Worm (Caenorhabditis elegans) whole organism, mixed stage, embryonic: ENCODE measurements around the gene duxl-1.

Experiments used
- blmp-1 ChIP-seq: fragments of 150-350 bp; optimal IDR thresholded peaks from 2 replicates; lab custom pipeline; 2014; ENCODE audit warnings: missing biosample characterization, missing genetic modification characterization
- drap-1 ChIP-seq: fragments of 200-800 bp; sonication (Bioruptor generic); optimal IDR thresholded peaks from 3 replicates; lab custom pipeline; 2018; ENCODE audit warnings: mild to moderate bottlenecking, missing genetic modification characterization, missing compliant biosample characterization
- elt-3 ChIP-seq: fragments of 150-350 bp; optimal IDR thresholded peaks from 2 replicates; lab custom pipeline; 2014; ENCODE audit warnings: missing biosample characterization, missing genetic modification characterization
- lin-13 ChIP-seq: fragments of 150-350 bp; optimal IDR thresholded peaks from 2 replicates; lab custom pipeline; 2014; ENCODE audit warnings: missing biosample characterization, missing genetic modification characterization
- mep-1 ChIP-seq: fragments of 150-350 bp; optimal IDR thresholded peaks from 2 replicates; lab custom pipeline; 2017; ENCODE audit warnings: missing biosample characterization, missing genetic modification reagents, missing genetic modification characterization, inconsistent platforms
- nhr-12 ChIP-seq: fragments of 150-350 bp; optimal IDR thresholded peaks from 2 replicates; lab custom pipeline; 2014; ENCODE audit warnings: missing biosample characterization, missing genetic modification characterization
- nhr-237 ChIP-seq: fragments of 150-350 bp; optimal IDR thresholded peaks from 2 replicates; lab custom pipeline; 2014; ENCODE audit warnings: missing biosample characterization, missing genetic modification characterization
- nhr-28 ChIP-seq: fragments of 150-350 bp; optimal IDR thresholded peaks from 2 replicates; lab custom pipeline; 2014; ENCODE audit warnings: missing biosample characterization, missing genetic modification characterization
- nhr-76 ChIP-seq: sonication (generic microtip); optimal IDR thresholded peaks from 2 replicates; lab custom pipeline; 2017; ENCODE audit warnings: missing biosample characterization, missing genetic modification characterization
- pha-4 ChIP-seq: fragments of 150-350 bp; optimal IDR thresholded peaks from 2 replicates; lab custom pipeline; 2018; ENCODE audit warnings: missing biosample characterization, missing genetic modification reagents, missing genetic modification characterization
- sem-2 ChIP-seq: fragments of 200-800 bp; sonication (Bioruptor generic); optimal IDR thresholded peaks from 2 replicates; lab custom pipeline; 2018; ENCODE audit warnings: mild to moderate bottlenecking, missing genetic modification characterization, missing compliant biosample characterization
- sptf-1 ChIP-seq: sonication (generic microtip); optimal IDR thresholded peaks from 2 replicates; lab custom pipeline; 2017; ENCODE audit warnings: mild to moderate bottlenecking, missing genetic modification characterization, moderate library complexity, missing compliant biosample characterization
- tbx-8 ChIP-seq: fragments of 200-800 bp; sonication (Bioruptor generic); optimal IDR thresholded peaks from 2 replicates; lab custom pipeline; 2018; ENCODE audit warnings: mild to moderate bottlenecking, missing genetic modification characterization, moderate library complexity, missing compliant biosample characterization
- ztf-11 ChIP-seq: fragments of 150-350 bp; optimal IDR thresholded peaks from 2 replicates; lab custom pipeline; 2014; ENCODE audit warnings: missing biosample characterization, missing genetic modification characterization

ce11 chrII:1624572-1624971 is 38.9 kb upstream of the duxl-1 start, which contains the start of gene fbxa-160:
- TF ChIP-seq pha-4 (tag; lab: Kevin White, UChicago), result no peak
- no peak for TF ChIP-seq mep-1 (tag; lab: Kevin White, UChicago)
- TF ChIP-seq lin-13, result no peak
- TF ChIP-seq nhr-28 (tag; lab: Kevin White, UChicago), result no peak
- TF ChIP-seq tbx-8, result no peak
- TF ChIP-seq sptf-1, result no peak
- no peak for TF ChIP-seq nhr-237 (tag; lab: Kevin White, UChicago)
- no peak for TF ChIP-seq nhr-76 (tag; lab: Kevin White, UChicago)
- TF ChIP-seq ztf-11 (tag; lab: Kevin White, UChicago), result no peak
- no peak for TF ChIP-seq elt-3 (tag; lab: Kevin White, UChicago)
- TF ChIP-seq drap-1 (GFP tag; lab: Kevin White, UChicago), result no peak
- no peak for TF ChIP-seq sem-2
- no peak for TF ChIP-seq nhr-12
- TF ChIP-seq blmp-1 (tag; lab: Kevin White, UChicago), result no peak
